Worm (Caenorhabditis elegans) whole organism, young adult: ENCODE results near the gene add-2.

Source experiments
- B0336.3 ChIP-seq: fragments of 200-800 bp; sonication (Bioruptor generic); IDR thresholded peaks from 2 replicates; pipeline ENCODE4 v1.3.6; 2022; ENCODE audit warnings: missing genetic modification characterization, missing compliant biosample characterization
- F22D6.2 ChIP-seq: sonication (generic microtip); optimal IDR thresholded peaks from 2 replicates; lab custom pipeline; 2016; ENCODE audit warnings: mild to moderate bottlenecking, missing genetic modification characterization, missing compliant biosample characterization
- F33H1.4 ChIP-seq: fragments of 200-800 bp; sonication (Bioruptor generic); IDR thresholded peaks from 2 replicates; pipeline ENCODE4 v1.3.6; 2022; ENCODE audit warnings: missing genetic modification reagents, missing genetic modification characterization, missing compliant biosample characterization
- F39B2.1 ChIP-seq: fragments of 200-800 bp; sonication (Bioruptor generic); IDR thresholded peaks from 2 replicates; pipeline ENCODE4 v1.3.6; 2022; ENCODE audit warnings: missing genetic modification reagents, missing genetic modification characterization, missing compliant biosample characterization
- F49E8.2 ChIP-seq: sonication (generic microtip); optimal IDR thresholded peaks from 3 replicates; lab custom pipeline; 2017; ENCODE audit warnings: missing genetic modification characterization, mild to moderate bottlenecking, missing compliant biosample characterization, antibody characterized with exemption, moderate library complexity; ENCODE audit not compliant: insufficient read depth
- F52B5.7 ChIP-seq: sonication (generic microtip); optimal IDR thresholded peaks from 2 replicates; lab custom pipeline; 2016; ENCODE audit warnings: mild to moderate bottlenecking, missing genetic modification characterization, missing compliant biosample characterization
- F57A8.1 ChIP-seq: fragments of 200-800 bp; sonication (Bioruptor generic); optimal IDR thresholded peaks from 2 replicates; lab custom pipeline; 2018; ENCODE audit warnings: mild to moderate bottlenecking, missing genetic modification characterization, moderate library complexity, missing compliant biosample characterization
- T07F8.4 ChIP-seq: sonication (generic microtip); optimal IDR thresholded peaks from 2 replicates; lab custom pipeline; 2016; ENCODE audit warnings: mild to moderate bottlenecking, missing genetic modification characterization, moderate library complexity, missing compliant biosample characterization
- Y56A3A.18 ChIP-seq: fragments of 200-800 bp; sonication (Bioruptor generic); IDR thresholded peaks from 2 replicates; pipeline ENCODE4 v1.3.6; 2022; ENCODE audit warnings: missing genetic modification reagents, missing genetic modification characterization, missing compliant biosample characterization
- ZK185.1 ChIP-seq: sonication (generic microtip); optimal IDR thresholded peaks from 2 replicates; lab custom pipeline; 2016; ENCODE audit warnings: mild to moderate bottlenecking, missing genetic modification characterization, missing compliant biosample characterization; ENCODE audit not compliant: poor library complexity, severe bottlenecking
- bed-1 ChIP-seq: fragments of 200-800 bp; sonication (Bioruptor generic); IDR thresholded peaks from 2 replicates; pipeline ENCODE4 v1.3.6; 2022; ENCODE audit warnings: missing genetic modification reagents, missing genetic modification characterization, missing compliant biosample characterization
- ccch-3 ChIP-seq: fragments of 200-800 bp; sonication (Bioruptor generic); optimal IDR thresholded peaks from 2 replicates; lab custom pipeline; 2018; ENCODE audit warnings: mild to moderate bottlenecking, missing genetic modification characterization, missing compliant biosample characterization
- cebp-1 ChIP-seq, 2 experiments: fragments of 200-800 bp in 1 of 2; sonication (Bioruptor generic) in 1 of 2; sonication (generic microtip) in 1 of 2; IDR thresholded peaks in 1 of 2; optimal IDR thresholded peaks in 1 of 2; 2 replicates each; pipeline versions ENCODE4 v1.3.6 to Lab custom; 2017 to 2022; ENCODE audit warnings: missing compliant biosample characterization in 2 of 2, missing genetic modification characterization in 2 of 2, mild to moderate bottlenecking in 1 of 2, missing genetic modification reagents in 1 of 2, moderate library complexity in 1 of 2
- cebp-2 ChIP-seq: fragments of 200-800 bp; sonication (Bioruptor generic); IDR thresholded peaks from 2 replicates; pipeline ENCODE4 v1.3.6; 2022; ENCODE audit warnings: missing genetic modification characterization, missing compliant biosample characterization
- ceh-91 ChIP-seq: fragments of 200-800 bp; sonication (Bioruptor generic); IDR thresholded peaks from 2 replicates; pipeline ENCODE4 v1.3.6; 2022; ENCODE audit warnings: missing genetic modification reagents, missing genetic modification characterization, missing compliant biosample characterization
- die-1 ChIP-seq: sonication (generic microtip); optimal IDR thresholded peaks from 2 replicates; lab custom pipeline; 2016; ENCODE audit warnings: missing genotype, mild to moderate bottlenecking, missing genetic modification characterization, missing compliant biosample characterization
- efl-1 ChIP-seq: fragments of 150-350 bp; optimal IDR thresholded peaks from 2 replicates; lab custom pipeline; 2014; ENCODE audit warnings: missing biosample characterization, missing genetic modification reagents, missing genetic modification characterization
- ekl-4 ChIP-seq: fragments of 200-800 bp; sonication (Bioruptor generic); IDR thresholded peaks from 2 replicates; pipeline ENCODE4 v1.3.6; 2022; ENCODE audit warnings: missing genetic modification reagents, missing genetic modification characterization, missing compliant biosample characterization
- let-526 ChIP-seq: fragments of 200-800 bp; sonication (Bioruptor generic); IDR thresholded peaks from 2 replicates; pipeline ENCODE4 v1.3.6; 2022; ENCODE audit warnings: missing genetic modification reagents, missing genetic modification characterization, missing compliant biosample characterization
- lin-35 ChIP-seq, 3 experiments: fragments of 150-350 bp in 2 of 3; sonication (generic microtip) in 1 of 3; optimal IDR thresholded peaks; 2 replicates each; lab custom pipeline; 2014 to 2018; ENCODE audit warnings: missing biosample characterization in 3 of 3, missing genetic modification characterization in 3 of 3, missing genetic modification reagents in 3 of 3
- lin-54 ChIP-seq: fragments of 200-800 bp; sonication (Bioruptor generic); optimal IDR thresholded peaks from 2 replicates; lab custom pipeline; 2018; ENCODE audit warnings: mild to moderate bottlenecking, missing genetic modification characterization, missing compliant biosample characterization
- lir-1 ChIP-seq: fragments of 200-800 bp; sonication (Bioruptor generic); conservative IDR thresholded peaks from 2 replicates; pipeline ENCODE4 v1.3.6; 2022; ENCODE audit warnings: missing genetic modification reagents, missing genetic modification characterization, missing compliant biosample characterization
- lsl-1 ChIP-seq: fragments of 200-800 bp; sonication (Bioruptor generic); optimal IDR thresholded peaks from 2 replicates; lab custom pipeline; 2018; ENCODE audit warnings: mild to moderate bottlenecking, missing genetic modification characterization, moderate library complexity, missing compliant biosample characterization
- madf-3 ChIP-seq: fragments of 200-800 bp; sonication (Bioruptor generic); IDR thresholded peaks from 2 replicates; pipeline ENCODE4 v1.3.6; 2022; ENCODE audit warnings: missing genetic modification reagents, missing genetic modification characterization, missing compliant biosample characterization
- madf-6 ChIP-seq: fragments of 200-800 bp; sonication (Bioruptor generic); IDR thresholded peaks from 2 replicates; pipeline ENCODE4 v1.3.6; 2022; ENCODE audit warnings: missing genetic modification reagents, missing genetic modification characterization, missing compliant biosample characterization
- mel-28 ChIP-seq: sonication (generic microtip); optimal IDR thresholded peaks from 2 replicates; lab custom pipeline; 2016; ENCODE audit warnings: borderline replicate concordance, mild to moderate bottlenecking, missing genetic modification characterization, missing compliant biosample characterization
- mxl-1 ChIP-seq: sonication (generic microtip); optimal IDR thresholded peaks from 2 replicates; lab custom pipeline; 2016; ENCODE audit warnings: missing genetic modification characterization, missing compliant biosample characterization
- nfya-2 ChIP-seq: fragments of 200-800 bp; sonication (Bioruptor generic); IDR thresholded peaks from 2 replicates; pipeline ENCODE4 v1.3.6; 2022; ENCODE audit warnings: missing genetic modification reagents, missing genetic modification characterization, missing compliant biosample characterization
- nhr-27 ChIP-seq: fragments of 200-800 bp; sonication (Bioruptor generic); optimal IDR thresholded peaks from 2 replicates; lab custom pipeline; 2018; ENCODE audit warnings: mild to moderate bottlenecking, missing genetic modification characterization, moderate library complexity, missing compliant biosample characterization
- nhr-80 ChIP-seq: sonication (generic microtip); optimal IDR thresholded peaks from 2 replicates; lab custom pipeline; 2016; ENCODE audit warnings: missing genetic modification characterization, missing compliant biosample characterization
- nhr-90 ChIP-seq: sonication (generic microtip); optimal IDR thresholded peaks from 2 replicates; lab custom pipeline; 2016; ENCODE audit warnings: missing genotype, mild to moderate bottlenecking, missing genetic modification characterization, missing compliant biosample characterization
- rcor-1 ChIP-seq: fragments of 200-800 bp; sonication (Bioruptor generic); IDR thresholded peaks from 2 replicates; pipeline ENCODE4 v1.3.6; 2022; ENCODE audit warnings: missing genetic modification reagents, missing genetic modification characterization, missing compliant biosample characterization
- rpc-1 ChIP-seq, 2 experiments: fragments of 150-350 bp in 1 of 2; sonication (generic microtip) in 1 of 2; optimal IDR thresholded peaks; 2 replicates each; lab custom pipeline; 2014 to 2018; ENCODE audit warnings: missing biosample characterization in 1 of 2, missing genetic modification characterization in 1 of 2, missing genetic modification reagents in 1 of 2, missing genotype in 1 of 2
- snpc-3.4 ChIP-seq: sonication (generic microtip); optimal IDR thresholded peaks from 2 replicates; lab custom pipeline; 2017; ENCODE audit warnings: missing genetic modification characterization, mild to moderate bottlenecking, missing compliant biosample characterization, antibody characterized with exemption, moderate library complexity, missing genotype, missing genetic modification reagents
- somi-1 ChIP-seq: fragments of 200-800 bp; sonication (Bioruptor generic); optimal IDR thresholded peaks from 2 replicates; lab custom pipeline; 2018; ENCODE audit warnings: mild to moderate bottlenecking, missing genetic modification characterization, missing compliant biosample characterization
- sptf-2 ChIP-seq: fragments of 200-800 bp; sonication (Bioruptor generic); optimal IDR thresholded peaks from 2 replicates; lab custom pipeline; 2018; ENCODE audit warnings: mild to moderate bottlenecking, missing genetic modification characterization, missing compliant biosample characterization
- tbp1 ChIP-seq: fragments of 200-800 bp; sonication (Bioruptor generic); optimal IDR thresholded peaks from 2 replicates; lab custom pipeline; 2018; ENCODE audit warnings: mild to moderate bottlenecking, missing genetic modification characterization, missing compliant biosample characterization
- unc-130 ChIP-seq: sonication (generic microtip); optimal IDR thresholded peaks from 2 replicates; lab custom pipeline; 2016; ENCODE audit warnings: missing genetic modification reagents, missing genetic modification characterization, missing compliant biosample characterization
- unc-62 ChIP-seq: fragments of 150-350 bp; optimal IDR thresholded peaks from 2 replicates; lab custom pipeline; 2014; ENCODE audit warnings: missing biosample characterization, missing genetic modification reagents, missing genetic modification characterization
- ztf-6 ChIP-seq: fragments of 200-800 bp; sonication (Bioruptor generic); IDR thresholded peaks from 2 replicates; pipeline ENCODE4 v1.3.6; 2022; ENCODE audit warnings: missing genetic modification reagents, missing genetic modification characterization, missing compliant biosample characterization

Gene add-2

ce11 chrV:12001747-12002456 is 11.3 kb downstream of the add-2 start, which contains the start of gene gcy-33 (continued):
- TF ChIP-seq let-526 (GFP tag; lab: Robert Waterston, UW) (peak; percentile 77), mel-28 (tag; lab: Kevin White, UChicago) (no peak), efl-1 (GFP tag; lab: Kevin White, UChicago) (no peak), cebp-2 (peak; percentile 85; the same call in 1 of the 2 replicates), lin-35 (GFP tag; optimal IDR thresholded peaks at IDR 0.05; lab: Kevin White, UChicago) (peak in 1 of 3 experiments; percentile 85), T07F8.4 (peak; percentile 76), lir-1 (peak; percentile 59; the same call in 1 of the 2 replicates)

ce11 chrV:11997403-11997802 is 15.8 kb downstream of the add-2 start:
- TF ChIP-seq lin-54 (GFP tag; lab: Kevin White, UChicago), result no peak
- no peak for TF ChIP-seq ekl-4
- no peak for TF ChIP-seq ceh-91
- no peak for TF ChIP-seq mxl-1 (tag; lab: Kevin White, UChicago)
- no peak for TF ChIP-seq ccch-3 (GFP tag; lab: Kevin White, UChicago)
- no peak for TF ChIP-seq snpc-3.4 (tag; lab: Kevin White, UChicago)
- no peak for TF ChIP-seq cebp-2
- TF ChIP-seq die-1 (tag; lab: Kevin White, UChicago), result no peak

- no peak for TF ChIP-seq unc-62 (GFP tag; lab: Kevin White, UChicago)
- no peak for TF ChIP-seq ZK185.1 (tag; lab: Kevin White, UChicago)
- no peak for TF ChIP-seq B0336.3 (GFP tag; lab: Robert Waterston, UW)
- TF ChIP-seq nhr-90 (tag; lab: Kevin White, UChicago), result no peak
- TF ChIP-seq F22D6.2 (tag; lab: Kevin White, UChicago), result no peak
- no peak for TF ChIP-seq nfya-2 (GFP tag; lab: Robert Waterston, UW)
- TF ChIP-seq lin-54 (GFP tag; lab: Kevin White, UChicago), result no peak
- no peak for TF ChIP-seq nhr-80 (tag; lab: Kevin White, UChicago)
Measured at ce11 chrV:11995862-11996261, 17.3 kb downstream of the add-2 start, which contains the start of gene C52E4.12. TSS of gene C52E4.12 (plus strand) at chrV:11996162.

- TF ChIP-seq efl-1 (GFP tag; lab: Kevin White, UChicago) (peak; percentile 14), rcor-1 (GFP tag; lab: Robert Waterston, UW) (no peak), madf-6 (peak; percentile 42; the same call in 1 of the 2 replicates), ztf-6 (no peak), F49E8.2 (tag; lab: Kevin White, UChicago) (peak; percentile 5), mel-28 (tag; lab: Kevin White, UChicago) (no peak), F39B2.1 (no peak), F52B5.7 (tag; lab: Kevin White, UChicago) (no peak), F33H1.4 (GFP tag; lab: Robert Waterston, UW) (no peak; the same call in 1 of the 2 replicates), somi-1 (GFP tag; lab: Kevin White, UChicago) (no peak), F57A8.1 (GFP tag; lab: Kevin White, UChicago) (no peak), sptf-2 (GFP tag; lab: Kevin White, UChicago) (no peak), lsl-1 (GFP tag; lab: Kevin White, UChicago) (peak; percentile 20), unc-130 (GFP tag; lab: Kevin White, UChicago) (no peak), madf-3 (GFP tag; lab: Robert Waterston, UW) (peak; percentile 98), Y56A3A.18 (GFP tag; lab: Robert Waterston, UW) (no peak), nhr-27 (tag; lab: Kevin White, UChicago) (no peak), lin-35 (GFP tag; optimal IDR thresholded peaks at IDR 0.05; lab: Kevin White, UChicago) (peak in 1 of 3 experiments; percentile 12), tbp1 (GFP tag; lab: Kevin White, UChicago) (peak; percentile 16), bed-1 (GFP tag; lab: Robert Waterston, UW) (no peak), cebp-1 (GFP tag; IDR thresholded peaks at IDR 0.05; lab: Robert Waterston, UW) (no peak), cebp-1 (tag; optimal IDR thresholded peaks at IDR 0.05; lab: Kevin White, UChicago) (no peak), rpc-1 (optimal IDR thresholded peaks at IDR 0.05; lab: Kevin White, UChicago) (no peak), rpc-1 (tag; optimal IDR thresholded peaks at IDR 0.05; lab: Kevin White, UChicago) (no peak)
Measured at ce11 chrV:11993706-11994345, 19.4 kb downstream of the add-2 start, which contains the start of the genes cyl-1 and C52E4.7. TSS of gene cyl-1 (minus strand) at chrV:11993723. TSS of gene C52E4.7 (plus strand) at chrV:11994295.
